Worm (Caenorhabditis elegans) whole organism, L4 larva: ENCODE data around the gene ears-2.

Experiments used
- ama-1 ChIP-seq: fragments of 150-350 bp; optimal IDR thresholded peaks from 2 replicates; lab custom pipeline; 2014; ENCODE audit warnings: inconsistent platforms, mixed read lengths
- cey-2 ChIP-seq: sonication (generic microtip); optimal IDR thresholded peaks from 3 replicates; lab custom pipeline; 2017; ENCODE audit warnings: missing genetic modification characterization, mild to moderate bottlenecking, missing compliant biosample characterization, antibody characterized with exemption, borderline replicate concordance; ENCODE audit not compliant: insufficient read depth
- fkh-10 ChIP-seq: fragments of 150-350 bp; optimal IDR thresholded peaks from 2 replicates; lab custom pipeline; 2014; ENCODE audit warnings: missing biosample characterization, missing genetic modification reagents, missing genetic modification characterization
- fos-1 ChIP-seq: fragments of 150-350 bp; optimal IDR thresholded peaks from 2 replicates; lab custom pipeline; 2014; ENCODE audit warnings: missing biosample characterization, missing genetic modification characterization
- hif-1 ChIP-seq, 2 experiments: sonication (generic microtip); optimal IDR thresholded peaks; 2 replicates each; lab custom pipeline; 2016 to 2017; ENCODE audit warnings: missing compliant biosample characterization in 2 of 2, missing genetic modification characterization in 2 of 2, missing genetic modification reagents in 2 of 2, missing genotype in 2 of 2, mild to moderate bottlenecking in 1 of 2
- lin-15B ChIP-seq: fragments of 150-350 bp; sonication (generic microtip); optimal IDR thresholded peaks from 3 replicates; lab custom pipeline; 2014; ENCODE audit warnings: missing biosample characterization, missing genetic modification characterization
- lsy-2 ChIP-seq, 2 experiments: fragments of 150-350 bp in 1 of 2; sonication (generic microtip) in 1 of 2; optimal IDR thresholded peaks; 2 replicates each; lab custom pipeline; 2014 to 2017; ENCODE audit warnings: missing biosample characterization in 2 of 2, missing genetic modification characterization in 2 of 2
- mdt-29 ChIP-seq: fragments of 200-800 bp; sonication (Bioruptor generic); IDR thresholded peaks from 2 replicates; pipeline ENCODE4 v1.3.6; 2022; ENCODE audit warnings: missing genetic modification reagents, missing genetic modification characterization, missing compliant biosample characterization
- nhr-10 ChIP-seq: fragments of 150-350 bp; optimal IDR thresholded peaks from 2 replicates; lab custom pipeline; 2014; ENCODE audit warnings: missing biosample characterization, missing genetic modification characterization
- nhr-11 ChIP-seq: fragments of 150-350 bp; optimal IDR thresholded peaks from 2 replicates; lab custom pipeline; 2014; ENCODE audit warnings: missing biosample characterization, missing genetic modification characterization
- nhr-28 ChIP-seq: fragments of 150-350 bp; optimal IDR thresholded peaks from 2 replicates; lab custom pipeline; 2014; ENCODE audit warnings: missing biosample characterization, missing genetic modification characterization
- unc-39 ChIP-seq: sonication (generic microtip); optimal IDR thresholded peaks from 2 replicates; lab custom pipeline; 2017; ENCODE audit warnings: missing biosample characterization, missing genetic modification characterization

ce11 chrIV:388073-388472, 2.2 kb downstream of the ears-2 start, which contains the start of gene ssna-1:
- no peak for TF ChIP-seq mdt-29 (GFP tag; lab: Robert Waterston, UW)
- TF ChIP-seq nhr-11 (tag; lab: Kevin White, UChicago): no peak
- no peak for TF ChIP-seq hif-1 (tag; optimal IDR thresholded peaks at IDR 0.05; lab: Kevin White, UChicago)
- TF ChIP-seq cey-2 (tag; lab: Kevin White, UChicago): no peak
- TF ChIP-seq lsy-2 (tag; optimal IDR thresholded peaks at IDR 0.05; lab: Kevin White, UChicago): no peak
- no peak for TF ChIP-seq fos-1 (tag; lab: Kevin White, UChicago)
- TF ChIP-seq ama-1 (lab: Kevin White, UChicago): no peak
- no peak for TF ChIP-seq nhr-10 (tag; lab: Kevin White, UChicago)
- no peak for TF ChIP-seq fkh-10 (GFP tag; lab: Kevin White, UChicago)
- no peak for TF ChIP-seq nhr-28
- TF ChIP-seq unc-39 (tag; lab: Kevin White, UChicago): no peak
- TF ChIP-seq lin-15B: no peak
